Worm (Caenorhabditis elegans) whole organism, L2 larva: ENCODE measurements around the gene rars-2.

Source experiments
- C34F6.9 ChIP-seq: fragments of 150-350 bp; optimal IDR thresholded peaks from 2 replicates; lab custom pipeline; 2014; ENCODE audit warnings: missing biosample characterization, missing genetic modification characterization
- F13H6.1 ChIP-seq: sonication (generic microtip); optimal IDR thresholded peaks from 2 replicates; lab custom pipeline; 2016; ENCODE audit warnings: missing genetic modification characterization, missing compliant biosample characterization
- R02D3.7 ChIP-seq: fragments of 150-350 bp; optimal IDR thresholded peaks from 2 replicates; lab custom pipeline; 2014; ENCODE audit warnings: missing biosample characterization, missing genetic modification characterization
- ZK546.5 ChIP-seq: sonication (generic microtip); optimal IDR thresholded peaks from 2 replicates; lab custom pipeline; 2017; ENCODE audit warnings: missing biosample characterization, missing genetic modification characterization
- alr-1 ChIP-seq: fragments of 150-350 bp; optimal IDR thresholded peaks from 2 replicates; lab custom pipeline; 2014; ENCODE audit warnings: missing biosample characterization, missing genetic modification characterization
- aly-2 ChIP-seq: fragments of 150-350 bp; optimal IDR thresholded peaks from 2 replicates; lab custom pipeline; 2014; ENCODE audit warnings: missing biosample characterization, missing genetic modification characterization
- ama-1 ChIP-seq: fragments of 150-350 bp; optimal IDR thresholded peaks from 2 replicates; lab custom pipeline; 2018; ENCODE audit warnings: inconsistent platforms
- blmp-1 ChIP-seq: sonication (generic microtip); optimal IDR thresholded peaks from 2 replicates; lab custom pipeline; 2017; ENCODE audit warnings: missing genetic modification characterization, mild to moderate bottlenecking, missing compliant biosample characterization, antibody characterized with exemption, moderate library complexity; ENCODE audit not compliant: insufficient read depth
- ceh-16 ChIP-seq: fragments of 150-350 bp; optimal IDR thresholded peaks from 2 replicates; lab custom pipeline; 2014; ENCODE audit warnings: missing biosample characterization, missing genetic modification characterization
- crh-2 ChIP-seq: sonication (generic microtip); optimal IDR thresholded peaks from 2 replicates; lab custom pipeline; 2017; ENCODE audit warnings: missing biosample characterization, missing genetic modification characterization
- dmd-4 ChIP-seq: sonication (generic microtip); optimal IDR thresholded peaks from 2 replicates; lab custom pipeline; 2017; ENCODE audit warnings: missing biosample characterization, missing genetic modification characterization
- egl-27 ChIP-seq: sonication (generic microtip); optimal IDR thresholded peaks from 3 replicates; lab custom pipeline; 2017; ENCODE audit warnings: missing biosample characterization, missing genetic modification reagents, missing genetic modification characterization
- elt-1 ChIP-seq: fragments of 150-350 bp; optimal IDR thresholded peaks from 2 replicates; lab custom pipeline; 2014; ENCODE audit warnings: missing biosample characterization, missing genetic modification characterization
- fos-1 ChIP-seq: fragments of 150-350 bp; optimal IDR thresholded peaks from 2 replicates; lab custom pipeline; 2014; ENCODE audit warnings: missing biosample characterization, missing genetic modification characterization
- gmeb-1 ChIP-seq: fragments of 150-350 bp; optimal IDR thresholded peaks from 2 replicates; lab custom pipeline; 2014; ENCODE audit warnings: missing biosample characterization, missing genetic modification characterization
- lin-11 ChIP-seq: fragments of 150-350 bp; sonication (generic microtip); optimal IDR thresholded peaks from 2 replicates; lab custom pipeline; 2014; ENCODE audit warnings: missing biosample characterization, missing genetic modification characterization, inconsistent platforms, mixed read lengths
- lin-13 ChIP-seq: fragments of 150-350 bp; optimal IDR thresholded peaks from 2 replicates; lab custom pipeline; 2014; ENCODE audit warnings: missing biosample characterization, missing genetic modification reagents, missing genetic modification characterization
- lin-39 ChIP-seq: fragments of 150-350 bp; optimal IDR thresholded peaks from 2 replicates; lab custom pipeline; 2014; ENCODE audit warnings: missing biosample characterization, missing genetic modification reagents, missing genetic modification characterization
- lsy-2 ChIP-seq, 2 experiments: fragments of 150-350 bp in 1 of 2; sonication (generic microtip) in 1 of 2; optimal IDR thresholded peaks; 2 replicates each; lab custom pipeline; 2014 to 2017; ENCODE audit warnings: missing biosample characterization in 2 of 2, missing genetic modification characterization in 2 of 2
- mab-5 ChIP-seq: fragments of 150-350 bp; optimal IDR thresholded peaks from 2 replicates; lab custom pipeline; 2014; ENCODE audit warnings: missing biosample characterization, missing genetic modification characterization
- mbf-1 ChIP-seq: sonication (generic microtip); optimal IDR thresholded peaks from 2 replicates; lab custom pipeline; 2017; ENCODE audit warnings: missing biosample characterization, missing genetic modification characterization
- mdl-1 ChIP-seq, 2 experiments: fragments of 150-350 bp in 1 of 2; sonication (generic microtip) in 1 of 2; optimal IDR thresholded peaks; 2 replicates each; lab custom pipeline; 2017; ENCODE audit warnings: missing biosample characterization in 2 of 2, missing genetic modification characterization in 2 of 2
- nhr-10 ChIP-seq: sonication (generic microtip); optimal IDR thresholded peaks from 2 replicates; lab custom pipeline; 2017; ENCODE audit warnings: missing biosample characterization, missing genetic modification characterization
- nhr-11 ChIP-seq: fragments of 150-350 bp; optimal IDR thresholded peaks from 2 replicates; lab custom pipeline; 2014; ENCODE audit warnings: missing biosample characterization, missing genetic modification characterization
- nhr-12 ChIP-seq: fragments of 150-350 bp; optimal IDR thresholded peaks from 2 replicates; lab custom pipeline; 2014; ENCODE audit warnings: missing biosample characterization, missing genetic modification characterization
- nhr-129 ChIP-seq: fragments of 150-350 bp; optimal IDR thresholded peaks from 2 replicates; lab custom pipeline; 2014; ENCODE audit warnings: missing biosample characterization, missing genetic modification characterization
- nhr-21 ChIP-seq: fragments of 150-350 bp; optimal IDR thresholded peaks from 2 replicates; lab custom pipeline; 2014; ENCODE audit warnings: missing biosample characterization, missing genetic modification characterization
- nhr-237 ChIP-seq: fragments of 150-350 bp; optimal IDR thresholded peaks from 2 replicates; lab custom pipeline; 2014; ENCODE audit warnings: missing biosample characterization, missing genetic modification characterization
- nhr-25 ChIP-seq: fragments of 150-350 bp; sonication (generic microtip); optimal IDR thresholded peaks from 3 replicates; lab custom pipeline; 2014; ENCODE audit warnings: missing biosample characterization, missing genetic modification characterization
- nhr-6 ChIP-seq: fragments of 150-350 bp; optimal IDR thresholded peaks from 2 replicates; lab custom pipeline; 2014; ENCODE audit warnings: missing biosample characterization, missing genetic modification characterization
- sem-4 ChIP-seq: fragments of 150-350 bp; optimal IDR thresholded peaks from 2 replicates; lab custom pipeline; 2014; ENCODE audit warnings: missing biosample characterization, missing genetic modification reagents, missing genetic modification characterization
- skn-1 ChIP-seq: sonication (generic microtip); optimal IDR thresholded peaks from 2 replicates; lab custom pipeline; 2017; ENCODE audit warnings: missing biosample characterization, missing genetic modification characterization
- sma-3 ChIP-seq: sonication (generic microtip); optimal IDR thresholded peaks from 2 replicates; lab custom pipeline; 2016; ENCODE audit warnings: missing genetic modification reagents, missing genetic modification characterization, missing compliant biosample characterization
- sma-9 ChIP-seq, 2 experiments: fragments of 150-350 bp in 1 of 2; sonication (generic microtip) in 1 of 2; optimal IDR thresholded peaks; 2 replicates each; lab custom pipeline; 2014 to 2016; ENCODE audit warnings: missing genetic modification characterization in 2 of 2, mild to moderate bottlenecking in 1 of 2, missing biosample characterization in 1 of 2, missing compliant biosample characterization in 1 of 2, missing genetic modification reagents in 1 of 2, moderate library complexity in 1 of 2
- snpc-4 ChIP-seq: fragments of 150-350 bp; optimal IDR thresholded peaks from 2 replicates; lab custom pipeline; 2014; ENCODE audit warnings: missing biosample characterization, missing genetic modification characterization
- zag-1 ChIP-seq: fragments of 150-350 bp; optimal IDR thresholded peaks from 2 replicates; lab custom pipeline; 2014; ENCODE audit warnings: missing biosample characterization, missing genetic modification characterization
- ztf-1 ChIP-seq: fragments of 200-800 bp; sonication (Bioruptor generic); conservative IDR thresholded peaks from 2 replicates; pipeline ENCODE4 v1.3.6; 2022; ENCODE audit warnings: missing genetic modification characterization, missing compliant biosample characterization
- ztf-11 ChIP-seq: sonication (generic microtip); optimal IDR thresholded peaks from 2 replicates; lab custom pipeline; 2017; ENCODE audit warnings: missing biosample characterization, missing genetic modification characterization
- ztf-4 ChIP-seq: fragments of 150-350 bp; optimal IDR thresholded peaks from 2 replicates; lab custom pipeline; 2014; ENCODE audit warnings: missing biosample characterization, missing genetic modification characterization

rars-2 gene

ce11 chrII:6125259-6125658, at the start of gene rars-2:
Gene rars-2, plus strand, starts transcription at chrII:6125559.
- TF ChIP-seq nhr-11 (tag; lab: Kevin White, UChicago) (no peak), C34F6.9 (no peak), ztf-11 (tag; lab: Kevin White, UChicago) (no peak), F13H6.1 (tag; lab: Kevin White, UChicago) (no peak), zag-1 (tag; lab: Kevin White, UChicago) (no peak), ceh-16 (tag; lab: Kevin White, UChicago) (no peak), nhr-129 (tag; lab: Kevin White, UChicago) (no peak), mab-5 (tag; lab: Kevin White, UChicago) (no peak), R02D3.7 (tag; lab: Kevin White, UChicago) (no peak), nhr-237 (tag; lab: Kevin White, UChicago) (no peak), mdl-1 (tag; optimal IDR thresholded peaks at IDR 0.05; lab: Kevin White, UChicago) (no peak), ztf-1 (GFP tag; lab: Robert Waterston, UW) (no peak), mbf-1 (tag; lab: Kevin White, UChicago) (no peak), nhr-21 (tag; lab: Kevin White, UChicago) (no peak), skn-1 (tag; lab: Kevin White, UChicago) (no peak), elt-1 (tag; lab: Kevin White, UChicago) (no peak), blmp-1 (tag; lab: Kevin White, UChicago) (no peak), ama-1 (lab: Kevin White, UChicago) (no peak)

DNA sequence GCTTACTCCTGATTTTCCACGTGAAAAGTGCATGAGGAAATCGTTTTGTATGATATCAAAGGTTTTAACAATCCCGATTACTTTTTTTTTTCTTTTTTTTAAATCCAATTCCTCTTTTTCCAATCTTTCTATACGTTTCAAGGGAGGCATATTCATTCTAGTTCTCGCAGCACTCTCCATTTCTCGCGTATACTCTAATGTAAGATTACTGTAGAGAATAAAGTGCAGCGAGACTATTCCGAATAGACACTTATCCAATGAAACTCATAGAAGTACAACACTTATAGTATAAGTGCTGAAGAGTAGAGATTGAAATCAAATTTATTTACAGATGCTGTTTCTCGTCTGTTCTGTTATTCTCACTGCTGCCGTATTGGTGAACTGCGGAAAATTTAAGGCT, 47.8 kb upstream of the rars-2 start, which contains the start of gene H12I13.6:
Gene H12I13.6, plus strand, starts transcription at position 301 of the 400 bp plus-strand sequence.
- TF ChIP-seq dmd-4 (tag; lab: Kevin White, UChicago): no peak
- no peak for TF ChIP-seq lin-13 (GFP tag; lab: Kevin White, UChicago)
- TF ChIP-seq egl-27 (tag; lab: Kevin White, UChicago): no peak

- TF ChIP-seq ZK546.5 (tag; lab: Kevin White, UChicago) (no peak), dmd-4 (tag; lab: Kevin White, UChicago) (no peak), nhr-10 (tag; lab: Kevin White, UChicago) (no peak), ztf-1 (GFP tag; lab: Robert Waterston, UW) (no peak), ztf-4 (no peak)
Measured at ce11 chrII:6080743-6081142, 44.6 kb upstream of the rars-2 start, which contains the start of gene fbf-1. Gene fbf-1, minus strand, starts transcription at chrII:6080843.

DNA sequence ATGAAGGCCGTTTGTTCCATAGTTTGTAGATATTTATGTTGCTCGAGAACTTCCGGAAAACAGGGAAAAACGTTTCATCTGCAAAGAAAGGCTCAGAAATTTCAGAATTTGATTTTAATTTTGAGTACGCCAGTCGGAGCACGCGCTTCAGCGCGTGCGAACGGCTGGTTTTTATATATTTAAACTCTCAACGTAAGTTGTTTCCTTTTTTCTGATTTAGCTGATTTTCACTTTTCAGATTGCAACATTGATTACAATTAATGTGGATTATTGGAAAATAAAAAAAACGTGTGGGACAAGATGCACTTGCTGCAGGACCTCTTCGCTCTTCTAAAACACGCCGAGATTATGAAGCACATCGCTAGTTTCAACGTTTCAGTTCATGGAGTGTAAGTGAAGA, 42.7 kb upstream of the rars-2 start, which contains the start of gene F21H12.3:
Gene F21H12.3, plus strand, starts transcription at position 301 of the 400 bp plus-strand sequence.
- TF ChIP-seq nhr-6 (tag; lab: Kevin White, UChicago): no peak
- TF ChIP-seq sma-3 (GFP tag; lab: Kevin White, UChicago): no peak
- TF ChIP-seq sem-4 (tag; lab: Kevin White, UChicago): no peak
- no peak for TF ChIP-seq snpc-4 (tag; lab: Kevin White, UChicago)
- TF ChIP-seq ztf-1 (GFP tag; lab: Robert Waterston, UW): no peak
- no peak for TF ChIP-seq aly-2

ce11 chrII:6091380-6091779, 34.0 kb upstream of the rars-2 start, which contains the start of the genes fbf-2 and nspg-3:
Gene fbf-2, minus strand, starts transcription at chrII:6091480.
Gene nspg-3, plus strand, starts transcription at chrII:6091767.
- no peak for TF ChIP-seq sem-4 (tag; lab: Kevin White, UChicago)
- TF ChIP-seq ztf-1 (GFP tag; lab: Robert Waterston, UW): no peak
- no peak for TF ChIP-seq sma-9 (GFP tag; optimal IDR thresholded peaks at IDR 0.05; lab: Kevin White, UChicago)
- no peak for TF ChIP-seq sma-9 (tag; optimal IDR thresholded peaks at IDR 0.05; lab: Kevin White, UChicago)
- TF ChIP-seq, all 48 proteins: peak for 0

ce11 chrII:6097441-6097840, 27.9 kb upstream of the rars-2 start, which contains the start of the genes tpp-2 and rbbp-5:
Gene tpp-2, minus strand, starts transcription at chrII:6097597.
Gene rbbp-5, plus strand, starts transcription at chrII:6097830.
- TF ChIP-seq nhr-12 (tag; lab: Kevin White, UChicago): no peak
- TF ChIP-seq ztf-4: no peak
- no peak for TF ChIP-seq zag-1 (tag; lab: Kevin White, UChicago)
- no peak for TF ChIP-seq lin-39 (tag; lab: Kevin White, UChicago)
- TF ChIP-seq alr-1 (tag; lab: Kevin White, UChicago): no peak
- peak; percentile 40 for TF ChIP-seq fos-1 (tag; lab: Kevin White, UChicago)
- TF ChIP-seq mab-5 (tag; lab: Kevin White, UChicago): no peak
- TF ChIP-seq nhr-25 (tag; lab: Kevin White, UChicago): no peak
- no peak for TF ChIP-seq blmp-1 (tag; lab: Kevin White, UChicago)
- TF ChIP-seq gmeb-1 (tag; lab: Kevin White, UChicago): peak; percentile 56
- TF ChIP-seq lsy-2 (tag; optimal IDR thresholded peaks at IDR 0.05; lab: Kevin White, UChicago): peak; percentile 19 to 83
- no peak for TF ChIP-seq F13H6.1 (tag; lab: Kevin White, UChicago)
- TF ChIP-seq C34F6.9: peak; percentile 60
- peak; percentile 68 for TF ChIP-seq sma-9 (GFP tag; optimal IDR thresholded peaks at IDR 0.05; lab: Kevin White, UChicago)
- no peak for TF ChIP-seq sma-9 (tag; optimal IDR thresholded peaks at IDR 0.05; lab: Kevin White, UChicago)
- TF ChIP-seq lin-11 (tag; lab: Kevin White, UChicago): peak; percentile 3
- TF ChIP-seq aly-2: no peak
- TF ChIP-seq crh-2 (tag; lab: Kevin White, UChicago): peak; percentile 63
- peak; percentile 63 for TF ChIP-seq skn-1 (tag; lab: Kevin White, UChicago)
- TF ChIP-seq, all 48 proteins: peak for 8
